Fruit fly (Drosophila melanogaster) whole organism, embryonic: Measurements from ENCODE around the gene RhoGDI.

Experiments
- CG2889 ChIP-seq: fragments of 200-800 bp; sonication (Bioruptor generic); IDR thresholded peaks from 3 replicates; pipeline ENCODE4 v1.3.6; 2022; ENCODE audit warnings: missing biosample characterization, missing genetic modification characterization
- CG6683 ChIP-seq: fragments of 200-800 bp; sonication (Bioruptor generic); optimal IDR thresholded peaks from 2 replicates; lab custom pipeline; 2017; ENCODE audit warnings: missing biosample characterization, mild to moderate bottlenecking, missing genetic modification characterization, missing genetic modification reagents
- CG6765 ChIP-seq: fragments of 200-800 bp; sonication (Bioruptor generic); optimal IDR thresholded peaks from 3 replicates; lab custom pipeline; 2017; ENCODE audit warnings: missing biosample characterization, mild to moderate bottlenecking, missing genetic modification characterization
- CG8388 ChIP-seq: fragments of 200-800 bp; sonication (Bioruptor generic); optimal IDR thresholded peaks from 2 replicates; lab custom pipeline; 2019; ENCODE audit warnings: missing biosample characterization, mild to moderate bottlenecking, missing genetic modification characterization, moderate library complexity
- CG8478 ChIP-seq: fragments of >200 bp; optimal IDR thresholded peaks from 2 replicates; lab custom pipeline; 2018
- Ptx1 ChIP-seq: fragments of 200-800 bp; sonication (Bioruptor generic); IDR thresholded peaks from 2 replicates; pipeline ENCODE4 v1.3.6; 2022; ENCODE audit warnings: missing biosample characterization, missing genetic modification characterization
- Ravus ChIP-seq: fragments of 200-800 bp; sonication (Bioruptor generic); IDR thresholded peaks from 2 replicates; pipeline ENCODE4 v1.3.6; 2022; ENCODE audit warnings: missing biosample characterization, missing genetic modification characterization
- Scr ChIP-seq: fragments of 200-800 bp; sonication (Bioruptor generic); IDR thresholded peaks from 2 replicates; pipeline ENCODE4 v1.3.6; 2022; ENCODE audit warnings: missing biosample characterization, missing genetic modification characterization; ENCODE audit not compliant: partially characterized antibody
- da ChIP-seq: fragments of 200-800 bp; sonication (Bioruptor generic); optimal IDR thresholded peaks from 2 replicates; lab custom pipeline; 2016; ENCODE audit warnings: missing biosample characterization, missing genetic modification characterization
- fru ChIP-seq: fragments of >200 bp; optimal IDR thresholded peaks from 2 replicates; lab custom pipeline; 2017
- gcm ChIP-seq: fragments of 200-800 bp; sonication (Bioruptor generic); optimal IDR thresholded peaks from 2 replicates; lab custom pipeline; 2019; ENCODE audit warnings: missing biosample characterization, mild to moderate bottlenecking, missing genetic modification characterization, moderate library complexity
- pan ChIP-seq, 4 experiments: fragments of >200 bp in 3 of 4; fragments of 200-800 bp in 1 of 4; sonication (Bioruptor generic) in 1 of 4; optimal IDR thresholded peaks in 3 of 4; IDR thresholded peaks in 1 of 4; 2 replicates each; pipeline versions ENCODE4 v1.3.6 to Lab custom; 2017 to 2022; ENCODE audit warnings: missing biosample characterization in 2 of 4, missing genetic modification characterization in 2 of 4, mixed read lengths in 1 of 4
- sens ChIP-seq: fragments of 200-800 bp; sonication (Bioruptor generic); peaks from one replicate; lab custom pipeline; 2016; ENCODE audit warnings: missing biosample characterization, missing genetic modification characterization
- twi ChIP-seq: fragments of 200-800 bp; optimal IDR thresholded peaks from 2 replicates; lab custom pipeline; 2019; ENCODE audit warnings: missing biosample characterization, mild to moderate bottlenecking, missing genetic modification characterization, moderate library complexity

- TF ChIP-seq CG8388 (GFP tag; lab: Kevin White, UChicago) (no peak), CG6765 (GFP tag; lab: Kevin White, UChicago) (no peak), CG2889 (GFP tag; lab: Robert Waterston, UW) (no peak), fru (lab: Kevin White, UChicago) (no peak), sens (GFP tag; lab: Kevin White, UChicago) (no peak), Scr (no peak), pan (optimal IDR thresholded peaks at IDR 0.05; lab: Kevin White, UChicago) (no peak), pan (GFP tag; optimal IDR thresholded peaks at IDR 0.05 in 1 of 2, IDR thresholded peaks at IDR 0.05 in 1 of 2) (no peak), Ravus (GFP tag; lab: Robert Waterston, UW) (no peak), da (no peak), CG6683 (GFP tag; lab: Kevin White, UChicago) (no peak), CG8478 (lab: Kevin White, UChicago) (no peak), twi (tag; lab: Kevin White, UChicago) (no peak), Ptx1 (GFP tag; lab: Robert Waterston, UW) (no peak), gcm (GFP tag; lab: Kevin White, UChicago) (no peak)
These were observed 2.8 kb downstream of the RhoGDI start, which contains the start of gene CG46462 for dm6 chr3L:19931391-19931790.
